Worm (Caenorhabditis elegans) whole organism, late embryonic: Measurements from ENCODE around the gene tph-1.

Source experiments
- ceh-18 ChIP-seq: sonication (generic microtip); optimal IDR thresholded peaks from 2 replicates; lab custom pipeline; 2016; ENCODE audit warnings: missing genetic modification characterization, missing compliant biosample characterization
- ceh-9 ChIP-seq: sonication (generic microtip); optimal IDR thresholded peaks from 2 replicates; lab custom pipeline; 2016; ENCODE audit warnings: mild to moderate bottlenecking, missing genetic modification characterization, inconsistent platforms, missing compliant biosample characterization
- eyg-1 ChIP-seq: sonication (generic microtip); optimal IDR thresholded peaks from 2 replicates; lab custom pipeline; 2016; ENCODE audit warnings: missing genotype, missing genetic modification characterization, missing compliant biosample characterization
- lin-11 ChIP-seq: fragments of 200-800 bp; sonication (Bioruptor generic); optimal IDR thresholded peaks from 2 replicates; lab custom pipeline; 2018; ENCODE audit warnings: mild to moderate bottlenecking, missing genetic modification characterization, missing compliant biosample characterization
- nfya-1 ChIP-seq: sonication (generic microtip); optimal IDR thresholded peaks from 2 replicates; lab custom pipeline; 2017; ENCODE audit warnings: missing genetic modification characterization, mild to moderate bottlenecking, missing compliant biosample characterization, antibody characterized with exemption, moderate library complexity
- odd-2 ChIP-seq: sonication (generic microtip); optimal IDR thresholded peaks from 2 replicates; lab custom pipeline; 2017; ENCODE audit warnings: antibody characterized with exemption, mild to moderate bottlenecking, missing genetic modification characterization, missing compliant biosample characterization
- sox-4 ChIP-seq: sonication (generic microtip); optimal IDR thresholded peaks from 2 replicates; lab custom pipeline; 2017; ENCODE audit warnings: mild to moderate bottlenecking, missing genetic modification characterization, inconsistent platforms, missing compliant biosample characterization
- ttx-3 ChIP-seq: sonication (generic microtip); optimal IDR thresholded peaks from 2 replicates; lab custom pipeline; 2016; ENCODE audit warnings: missing genetic modification reagents, missing genetic modification characterization, missing compliant biosample characterization
- zip-5 ChIP-seq: sonication (generic microtip); optimal IDR thresholded peaks from 2 replicates; lab custom pipeline; 2016; ENCODE audit warnings: missing genetic modification characterization, missing compliant biosample characterization

DNA sequence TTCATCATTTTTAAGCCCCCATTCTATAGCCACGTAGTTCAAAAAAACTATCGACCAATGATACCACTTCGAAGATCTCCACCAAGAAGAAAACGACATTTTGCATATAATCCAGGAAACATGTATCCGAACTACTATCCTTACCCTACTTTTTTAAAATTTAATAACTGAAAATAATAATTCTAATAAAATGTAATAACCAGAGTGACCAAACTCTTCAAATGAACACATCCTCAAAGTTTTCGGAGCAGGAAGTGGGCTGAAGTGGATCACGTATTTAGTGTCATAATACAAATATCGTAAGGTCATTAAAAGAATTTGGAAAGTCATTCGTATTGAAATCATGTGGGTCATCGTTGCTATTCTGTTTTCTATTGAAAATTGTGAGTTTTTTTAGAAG is 28.3 kb downstream of the tph-1 start, which contains the start of gene F35D2.6:
- TF ChIP-seq sox-4 (tag; lab: Kevin White, UChicago) (no peak), ttx-3 (tag; lab: Kevin White, UChicago) (no peak), eyg-1 (tag; lab: Kevin White, UChicago) (no peak), lin-11 (tag; lab: Kevin White, UChicago) (no peak), odd-2 (tag; lab: Kevin White, UChicago) (no peak), ceh-18 (tag; lab: Kevin White, UChicago) (no peak), zip-5 (no peak), ceh-9 (tag; lab: Kevin White, UChicago) (no peak), nfya-1 (tag; lab: Kevin White, UChicago) (no peak)
